Worm (Caenorhabditis elegans) whole organism, L1 larva: ENCODE results near the gene cyp-14A3.

Experiments
- elt-3 ChIP-seq, 6 experiments: fragments of 150-350 bp in 1 of 6; sonication (generic microtip); optimal IDR thresholded peaks; 2 replicates each; lab custom pipeline; 2017 to 2018; ENCODE audit warnings: missing biosample characterization in 6 of 6, missing genetic modification characterization in 6 of 6, inconsistent platforms in 1 of 6
- nhr-71 ChIP-seq: sonication (generic microtip); optimal IDR thresholded peaks from 2 replicates; lab custom pipeline; 2016; ENCODE audit warnings: mild to moderate bottlenecking, missing genetic modification characterization, moderate library complexity, missing compliant biosample characterization
- ztf-11 ChIP-seq, 2 experiments: sonication (generic microtip); optimal IDR thresholded peaks; 2 replicates each; lab custom pipeline; 2016 to 2017; ENCODE audit warnings: missing genetic modification characterization in 2 of 2, missing biosample characterization in 1 of 2, missing compliant biosample characterization in 1 of 2

ce11 chrX:13283462-13283861 lies 9.5 kb upstream of the cyp-14A3 start:
- TF ChIP-seq elt-3 (tag; optimal IDR thresholded peaks at IDR 0.05; lab: Kevin White, UChicago) = no peak
- no peak for TF ChIP-seq ztf-11 (tag; optimal IDR thresholded peaks at IDR 0.05; lab: Kevin White, UChicago)
- TF ChIP-seq nhr-71 (tag; lab: Kevin White, UChicago) = no peak
